Fruit fly (Drosophila melanogaster) ovary, adult (tissue): Measurements from ENCODE around the gene CG13282.

Experiments used
- CG17801 ChIP-seq: fragments of 200-800 bp; optimal IDR thresholded peaks from 2 replicates; lab custom pipeline; 2019; ENCODE audit warnings: missing biosample characterization, mild to moderate bottlenecking, missing genetic modification characterization, moderate library complexity; ENCODE audit not compliant: partially characterized antibody

Gene CG13282

DNA sequence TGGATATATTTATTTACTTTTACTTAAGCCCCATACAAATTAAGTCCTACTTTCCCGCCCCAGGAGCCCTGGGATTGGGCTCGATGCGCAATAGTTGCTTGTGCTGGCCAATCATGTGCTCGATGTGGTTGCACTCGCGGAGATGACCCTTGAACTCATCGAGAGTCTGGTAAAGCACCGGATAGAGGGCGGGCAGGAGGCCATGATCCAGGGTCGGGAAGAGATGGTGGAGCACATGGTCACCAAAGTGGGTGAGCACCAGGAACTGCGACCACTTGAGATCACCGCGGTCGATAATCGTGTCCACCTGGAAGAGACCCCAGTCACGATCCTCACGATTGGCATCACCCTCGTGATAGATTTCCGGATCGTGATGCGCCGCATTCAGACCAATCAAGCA lies 45.4 kb downstream of the CG13282 start:
- no peak for TF ChIP-seq CG17801 (GFP tag; lab: Kevin White, UChicago)

DNA sequence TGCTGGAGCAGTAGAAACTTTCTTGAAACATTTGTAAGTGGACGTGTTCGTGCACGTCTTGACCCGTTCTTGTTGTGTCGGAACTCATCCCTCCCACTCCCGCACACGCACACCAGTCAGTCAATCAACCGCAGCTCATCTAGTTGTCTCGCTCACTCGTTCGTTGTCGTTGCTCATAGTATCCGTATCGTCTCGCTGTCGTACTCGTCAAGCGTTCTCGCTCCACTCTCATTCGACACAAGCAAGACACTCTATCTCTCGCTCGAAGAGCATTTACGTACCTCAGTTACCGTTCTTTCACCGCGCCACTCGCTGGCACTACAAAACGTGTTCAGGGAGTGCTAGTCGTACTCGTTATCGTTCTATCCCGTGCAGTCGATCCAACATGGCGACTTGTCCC lies 46.8 kb downstream of the CG13282 start:
- TF ChIP-seq CG17801 (GFP tag; lab: Kevin White, UChicago): no peak
